In the genomic region with DNA sequence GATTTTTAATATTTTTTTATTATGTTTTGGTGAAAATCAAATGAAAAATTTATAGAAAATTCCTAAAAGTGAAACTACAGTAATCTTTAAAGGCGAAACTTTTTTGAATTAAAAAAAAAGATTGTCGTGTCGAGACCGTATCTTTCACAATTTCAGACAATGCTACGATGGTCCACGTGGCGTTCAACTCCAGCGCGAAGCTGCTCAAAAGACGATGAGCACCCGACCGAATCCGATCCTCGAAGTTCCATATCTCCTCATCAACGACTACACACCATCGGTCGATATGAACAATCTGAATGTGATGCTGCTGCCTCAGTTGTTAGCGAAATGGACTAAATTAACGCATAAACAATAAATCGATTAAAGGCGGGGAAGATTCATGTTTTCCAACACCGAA, we compare ENCODE assay signal across 3 worm cellular contexts.
TF ChIP-seq lines count a peak whose summit lies in the region.

No protein-coding gene starts in this region.

TF ChIP-seq in whole organism, L3 larva, 47 proteins besides CTCF, POLR2A, EP300 and RAD21:
- TF ChIP-seq fkh-10 (GFP tag; optimal IDR thresholded peaks at IDR 0.05; lab: Kevin White, UChicago): no peak
- no peak for TF ChIP-seq egl-5 (tag; optimal IDR thresholded peaks at IDR 0.05; lab: Kevin White, UChicago)
- TF ChIP-seq nhr-76 (tag; optimal IDR thresholded peaks at IDR 0.05; lab: Kevin White, UChicago): no peak
- TF ChIP-seq nhr-237 (tag; optimal IDR thresholded peaks at IDR 0.05; lab: Kevin White, UChicago): no peak
- no peak for TF ChIP-seq unc-39 (tag; optimal IDR thresholded peaks at IDR 0.05; lab: Kevin White, UChicago)
- peak; percentile 8 for TF ChIP-seq ama-1 (optimal IDR thresholded peaks at IDR 0.05; lab: Kevin White, UChicago)
- no peak for TF ChIP-seq ceh-82 (tag; optimal IDR thresholded peaks at IDR 0.05; lab: Kevin White, UChicago)
- TF ChIP-seq nhr-67 (tag; optimal IDR thresholded peaks at IDR 0.05; lab: Kevin White, UChicago): no peak
- no peak for TF ChIP-seq R02D3.7 (tag; optimal IDR thresholded peaks at IDR 0.05; lab: Kevin White, UChicago)

TF ChIP-seq in whole organism, L4 larva, 104 proteins besides CTCF, POLR2A, EP300 and RAD21:
- TF ChIP-seq dmd-8 (GFP tag; IDR thresholded peaks at IDR 0.05; lab: Robert Waterston, UW) (0 out of 2 replicates have a peak, but pooled peaks have one; percentile 39), snpc-1.2 (GFP tag; IDR thresholded peaks at IDR 0.05; lab: Robert Waterston, UW) (peak; percentile 60; the same call in 1 of the 2 replicates), egl-43 (GFP tag; IDR thresholded peaks at IDR 0.05; lab: Robert Waterston, UW) (peak; percentile 19; the same call in 1 of the 2 replicates), lir-3 (tag; optimal IDR thresholded peaks at IDR 0.05; lab: Kevin White, UChicago) (no peak), F49E8.2 (tag; optimal IDR thresholded peaks at IDR 0.05; lab: Kevin White, UChicago; ENCODE audit: borderline replicate concordance) (peak; percentile 63), unc-130 (GFP tag; optimal IDR thresholded peaks at IDR 0.05; lab: Kevin White, UChicago) (peak; percentile 29), nhr-102 (tag; optimal IDR thresholded peaks at IDR 0.05; lab: Kevin White, UChicago) (no peak), pha-4 (GFP tag; IDR thresholded peaks at IDR 0.05; lab: Robert Waterston, UW) (0 out of 2 replicates have a peak, but pooled peaks have one; percentile 18), pha-4 (tag; optimal IDR thresholded peaks at IDR 0.05; lab: Kevin White, UChicago) (no peak), ama-1 (optimal IDR thresholded peaks at IDR 0.05; lab: Kevin White, UChicago) (peak; percentile 62), aha-1 (tag; lab: Kevin White, UChicago) (peak; percentile 80), zfp-2 (tag; optimal IDR thresholded peaks at IDR 0.05; lab: Kevin White, UChicago) (no peak), Y48G9A.11 (GFP tag; IDR thresholded peaks at IDR 0.05; lab: Robert Waterston, UW) (0 out of 2 replicates have a peak, but pooled peaks have one; percentile 34), ztf-7 (tag; optimal IDR thresholded peaks at IDR 0.05; lab: Kevin White, UChicago) (no peak), ceh-28 (tag; optimal IDR thresholded peaks at IDR 0.05; lab: Kevin White, UChicago) (no peak), lin-38 (GFP tag; IDR thresholded peaks at IDR 0.05; lab: Robert Waterston, UW) (peak; percentile 52), Y75B8A.6 (GFP tag; IDR thresholded peaks at IDR 0.05; lab: Robert Waterston, UW) (0 out of 2 replicates have a peak, but pooled peaks have one; percentile 23), arid-1 (GFP tag; conservative IDR thresholded peaks at IDR 0.05; lab: Robert Waterston, UW) (0 out of 2 replicates have a peak, but pooled peaks have one; percentile 18)
TF ChIP-seq in whole organism, L4 larva: peak in this region for 12.

TF ChIP-seq in whole organism, young adult, 124 proteins besides CTCF, POLR2A, EP300 and RAD21 (continues in another document):
- no peak for TF ChIP-seq F10E7.11 (tag; optimal IDR thresholded peaks at IDR 0.05; lab: Kevin White, UChicago)
- no peak for TF ChIP-seq attf-3 (GFP tag; conservative IDR thresholded peaks at IDR 0.05; lab: Robert Waterston, UW)
- no peak for TF ChIP-seq ztf-3 (GFP tag; optimal IDR thresholded peaks at IDR 0.05; lab: Kevin White, UChicago)
- no peak; the same call in 1 of the 2 replicates for TF ChIP-seq mcd-1 (GFP tag; IDR thresholded peaks at IDR 0.05; lab: Robert Waterston, UW)
- peak; percentile 69; the same call in 1 of the 2 replicates for TF ChIP-seq let-526 (GFP tag; IDR thresholded peaks at IDR 0.05; lab: Robert Waterston, UW)
- TF ChIP-seq B0336.3 (GFP tag; IDR thresholded peaks at IDR 0.05; lab: Robert Waterston, UW): peak; percentile 90
- TF ChIP-seq sptf-2 (GFP tag; optimal IDR thresholded peaks at IDR 0.05; lab: Kevin White, UChicago): no peak
- TF ChIP-seq hrde-1 (tag; optimal IDR thresholded peaks at IDR 0.05; lab: Kevin White, UChicago; ENCODE audit: borderline replicate concordance): peak; percentile 69
- TF ChIP-seq Y79H2A.3 (GFP tag; conservative IDR thresholded peaks at IDR 0.05; lab: Robert Waterston, UW): peak; percentile 90
- TF ChIP-seq rcor-1 (GFP tag; IDR thresholded peaks at IDR 0.05; lab: Robert Waterston, UW): peak; percentile 44; the same call in 1 of the 2 replicates
- peak; percentile 81 for TF ChIP-seq madf-6 (GFP tag; IDR thresholded peaks at IDR 0.05; lab: Robert Waterston, UW)
- peak; percentile 55; the same call in 1 of the 2 replicates for TF ChIP-seq F39B2.1 (GFP tag; IDR thresholded peaks at IDR 0.05; lab: Robert Waterston, UW)
- TF ChIP-seq hlh-12 (tag; optimal IDR thresholded peaks at IDR 0.05; lab: Kevin White, UChicago): no peak
- TF ChIP-seq madf-8 (GFP tag; conservative IDR thresholded peaks at IDR 0.05; lab: Robert Waterston, UW): peak; percentile 36; the same call in 1 of the 2 replicates
- no peak for TF ChIP-seq lag-1 (GFP tag; IDR thresholded peaks at IDR 0.05; lab: Robert Waterston, UW)
- peak; percentile 42 for TF ChIP-seq xnd-1 (tag; optimal IDR thresholded peaks at IDR 0.05; lab: Kevin White, UChicago)
- TF ChIP-seq snpc-1.1 (tag; optimal IDR thresholded peaks at IDR 0.05; lab: Kevin White, UChicago; ENCODE audit: insufficient read depth): no peak
- peak; percentile 45; the same call in 1 of the 2 replicates for TF ChIP-seq attf-6 (GFP tag; IDR thresholded peaks at IDR 0.05; lab: Robert Waterston, UW)
- TF ChIP-seq ztf-22 (GFP tag; optimal IDR thresholded peaks at IDR 0.05; lab: Kevin White, UChicago): no peak
- no peak for TF ChIP-seq bed-1 (GFP tag; IDR thresholded peaks at IDR 0.05; lab: Robert Waterston, UW)
- peak; percentile 42 for TF ChIP-seq ama-1 (optimal IDR thresholded peaks at IDR 0.05; lab: Kevin White, UChicago)
- peak in 1 of 2 experiments; percentile 38 for TF ChIP-seq ama-1 (GFP tag; optimal IDR thresholded peaks at IDR 0.05; lab: Kevin White, UChicago)
- no peak for TF ChIP-seq F22D6.2 (tag; optimal IDR thresholded peaks at IDR 0.05; lab: Kevin White, UChicago)
- no peak for TF ChIP-seq akir-1 (GFP tag; optimal IDR thresholded peaks at IDR 0.05; lab: Kevin White, UChicago)
- TF ChIP-seq mel-28 (tag; optimal IDR thresholded peaks at IDR 0.05; lab: Kevin White, UChicago; ENCODE audit: borderline replicate concordance): no peak
- TF ChIP-seq ztf-28 (GFP tag; IDR thresholded peaks at IDR 0.05; lab: Robert Waterston, UW): no peak
- peak; percentile 58 for TF ChIP-seq atf-7 (tag; optimal IDR thresholded peaks at IDR 0.05; lab: Kevin White, UChicago)
- no peak for TF ChIP-seq cebp-1 (GFP tag; IDR thresholded peaks at IDR 0.05; lab: Robert Waterston, UW)
- peak; percentile 59 for TF ChIP-seq cebp-1 (tag; optimal IDR thresholded peaks at IDR 0.05; lab: Kevin White, UChicago)
- no peak for TF ChIP-seq ceh-27 (GFP tag; optimal IDR thresholded peaks at IDR 0.05; lab: Kevin White, UChicago)
- TF ChIP-seq ekl-4 (GFP tag; IDR thresholded peaks at IDR 0.05; lab: Robert Waterston, UW): peak; percentile 79
- TF ChIP-seq snpc-4 (GFP tag; optimal IDR thresholded peaks at IDR 0.05; lab: Kevin White, UChicago): no peak
- TF ChIP-seq snpc-4 (tag; optimal IDR thresholded peaks at IDR 0.05; lab: Kevin White, UChicago): no peak
- 0 out of 2 replicates have a peak, but pooled peaks have one; percentile 24 for TF ChIP-seq pbrm-1 (GFP tag; IDR thresholded peaks at IDR 0.05; lab: Robert Waterston, UW)
- peak; percentile 32 for TF ChIP-seq F52B5.7 (tag; optimal IDR thresholded peaks at IDR 0.05; lab: Kevin White, UChicago)
- peak; percentile 58; the same call in 1 of the 2 replicates for TF ChIP-seq hsf-1 (GFP tag; IDR thresholded peaks at IDR 0.05; lab: Robert Waterston, UW)
- peak; percentile 16 for TF ChIP-seq snpc-1.3 (tag; optimal IDR thresholded peaks at IDR 0.05; lab: Kevin White, UChicago; ENCODE audit: insufficient read depth)
- peak; percentile 77; the same call in 1 of the 2 replicates for TF ChIP-seq madf-3 (GFP tag; IDR thresholded peaks at IDR 0.05; lab: Robert Waterston, UW)
- no peak for TF ChIP-seq F57A8.1 (GFP tag; optimal IDR thresholded peaks at IDR 0.05; lab: Kevin White, UChicago)
- no peak for TF ChIP-seq T07F8.4 (tag; optimal IDR thresholded peaks at IDR 0.05; lab: Kevin White, UChicago)
- TF ChIP-seq lin-54 (GFP tag; optimal IDR thresholded peaks at IDR 0.05; lab: Kevin White, UChicago): peak; percentile 21
- no peak for TF ChIP-seq nfyb-1 (GFP tag; IDR thresholded peaks at IDR 0.05; lab: Robert Waterston, UW)
- no peak for TF ChIP-seq ztf-26 (tag; optimal IDR thresholded peaks at IDR 0.05; lab: Kevin White, UChicago)
- TF ChIP-seq chd-7 (tag; optimal IDR thresholded peaks at IDR 0.05; lab: Kevin White, UChicago): peak; percentile 46
- TF ChIP-seq somi-1 (GFP tag; optimal IDR thresholded peaks at IDR 0.05; lab: Kevin White, UChicago): no peak
- peak; percentile 36 for TF ChIP-seq F33H1.4 (GFP tag; IDR thresholded peaks at IDR 0.05; lab: Robert Waterston, UW)
- TF ChIP-seq C17E4.6 (GFP tag; IDR thresholded peaks at IDR 0.05; lab: Robert Waterston, UW): peak; percentile 15; the same call in 1 of the 2 replicates
- peak; percentile 47 for TF ChIP-seq lsl-1 (GFP tag; optimal IDR thresholded peaks at IDR 0.05; lab: Kevin White, UChicago)
- no peak for TF ChIP-seq nfya-2 (GFP tag; IDR thresholded peaks at IDR 0.05; lab: Robert Waterston, UW)
- TF ChIP-seq nhr-80 (tag; optimal IDR thresholded peaks at IDR 0.05; lab: Kevin White, UChicago): no peak
- peak; percentile 26 for TF ChIP-seq attf-5 (GFP tag; optimal IDR thresholded peaks at IDR 0.05; lab: Kevin White, UChicago)
- TF ChIP-seq athp-1 (tag; optimal IDR thresholded peaks at IDR 0.05; lab: Kevin White, UChicago): peak; percentile 85
- TF ChIP-seq ceh-40 (GFP tag; IDR thresholded peaks at IDR 0.05; lab: Robert Waterston, UW): no peak
- peak; percentile 53 for TF ChIP-seq F49E8.2 (tag; optimal IDR thresholded peaks at IDR 0.05; lab: Kevin White, UChicago; ENCODE audit: insufficient read depth)
- peak; percentile 78 for TF ChIP-seq lin-26 (GFP tag; IDR thresholded peaks at IDR 0.05; lab: Robert Waterston, UW)
- TF ChIP-seq aptf-3 (GFP tag; IDR thresholded peaks at IDR 0.05; lab: Robert Waterston, UW): peak; percentile 86; the same call in 1 of the 2 replicates
- TF ChIP-seq hlh-26 (GFP tag; conservative IDR thresholded peaks at IDR 0.05; lab: Robert Waterston, UW): no peak
- TF ChIP-seq Y56A3A.18 (GFP tag; IDR thresholded peaks at IDR 0.05; lab: Robert Waterston, UW): 0 out of 2 replicates have a peak, but pooled peaks have one; percentile 21
- TF ChIP-seq zfh-2 (GFP tag; conservative IDR thresholded peaks at IDR 0.05; lab: Robert Waterston, UW): no peak
